Worm (Caenorhabditis elegans) whole organism, L4 larva: ENCODE measurements around the gene srg-62.
A peak's percentile ranks its signal among the peaks of the same experiment; 100 is the strongest.

Source experiments
- F26F4.8 ChIP-seq: fragments of 200-800 bp; sonication (Bioruptor generic); conservative IDR thresholded peaks from 2 replicates; pipeline ENCODE4 v1.3.6; 2022; ENCODE audit warnings: missing genetic modification characterization, missing compliant biosample characterization
- F37D6.2 ChIP-seq: sonication (generic microtip); optimal IDR thresholded peaks from 2 replicates; lab custom pipeline; 2016; ENCODE audit warnings: mild to moderate bottlenecking, missing genetic modification characterization, missing compliant biosample characterization
- F44E2.7 ChIP-seq: fragments of 200-800 bp; sonication (Bioruptor generic); IDR thresholded peaks from 2 replicates; pipeline ENCODE4 v2.1.2; 2022; ENCODE audit warnings: missing genetic modification characterization, missing compliant biosample characterization
- F49E8.2 ChIP-seq: sonication (generic microtip); optimal IDR thresholded peaks from 2 replicates; lab custom pipeline; 2016; ENCODE audit warnings: missing compliant biosample characterization, mild to moderate bottlenecking, missing genetic modification characterization, borderline replicate concordance
- T26A8.4 ChIP-seq: fragments of 200-800 bp; sonication (Bioruptor generic); IDR thresholded peaks from 2 replicates; pipeline ENCODE4 v1.3.6; 2022; ENCODE audit warnings: missing genetic modification characterization, missing compliant biosample characterization
- Y105C5A.15 ChIP-seq: fragments of 200-800 bp; sonication (Bioruptor generic); IDR thresholded peaks from 2 replicates; pipeline ENCODE4 v1.3.6; 2022; ENCODE audit warnings: missing genetic modification characterization, missing compliant biosample characterization
- Y75B8A.6 ChIP-seq: fragments of 200-800 bp; sonication (Bioruptor generic); IDR thresholded peaks from 2 replicates; pipeline ENCODE4 v1.3.6; 2022; ENCODE audit warnings: missing genetic modification reagents, missing genetic modification characterization, missing compliant biosample characterization
- aha-1 ChIP-seq: fragments of 150-350 bp; peaks from one replicate; lab custom pipeline; 2014; ENCODE audit warnings: missing biosample characterization, missing genetic modification characterization
- aly-2 ChIP-seq: sonication (generic microtip); optimal IDR thresholded peaks from 2 replicates; lab custom pipeline; 2018; ENCODE audit warnings: missing biosample characterization, missing genetic modification characterization
- arid-1 ChIP-seq: fragments of 200-800 bp; sonication (Bioruptor generic); conservative IDR thresholded peaks from 2 replicates; pipeline ENCODE4 v1.3.6; 2022; ENCODE audit warnings: missing genetic modification reagents, missing genetic modification characterization, missing compliant biosample characterization
- attf-4 ChIP-seq: sonication (generic microtip); optimal IDR thresholded peaks from 3 replicates; lab custom pipeline; 2017; ENCODE audit warnings: missing biosample characterization, missing genetic modification characterization
- ceh-32 ChIP-seq: sonication (generic microtip); optimal IDR thresholded peaks from 2 replicates; lab custom pipeline; 2016; ENCODE audit warnings: mild to moderate bottlenecking, missing genetic modification characterization, missing compliant biosample characterization; ENCODE audit not compliant: poor library complexity
- ceh-44 ChIP-seq: fragments of 200-800 bp; sonication (Bioruptor generic); IDR thresholded peaks from 2 replicates; pipeline ENCODE4 v1.3.6; 2022; ENCODE audit warnings: missing genetic modification reagents, missing genetic modification characterization, missing compliant biosample characterization
- ces-1 ChIP-seq: fragments of 150-350 bp; sonication (generic microtip); optimal IDR thresholded peaks from 4 replicates; lab custom pipeline; 2014; ENCODE audit warnings: missing biosample characterization, missing genetic modification reagents, missing genetic modification characterization
- daf-16 ChIP-seq, 3 experiments: sonication (generic microtip); optimal IDR thresholded peaks; 2 replicates each; lab custom pipeline; 2016 to 2017; ENCODE audit warnings: missing genetic modification characterization in 3 of 3, missing genetic modification reagents in 3 of 3, mild to moderate bottlenecking in 2 of 3, missing compliant biosample characterization in 2 of 3, missing biosample characterization in 1 of 3, moderate library complexity in 1 of 3
- daf-8 ChIP-seq: fragments of 200-800 bp; sonication (Bioruptor generic); IDR thresholded peaks from 2 replicates; pipeline ENCODE4 v1.3.6; 2022; ENCODE audit warnings: missing genetic modification characterization, missing compliant biosample characterization
- dmd-6 ChIP-seq: fragments of 200-800 bp; sonication (Bioruptor generic); IDR thresholded peaks from 2 replicates; pipeline ENCODE4 v1.3.6; 2022; ENCODE audit warnings: missing genetic modification reagents, missing genetic modification characterization, missing compliant biosample characterization
- dmd-9 ChIP-seq: fragments of 200-800 bp; sonication (Bioruptor generic); IDR thresholded peaks from 2 replicates; pipeline ENCODE4 v1.3.6; 2022; ENCODE audit warnings: missing genetic modification reagents, missing genetic modification characterization, missing compliant biosample characterization
- egl-43 ChIP-seq: fragments of 200-800 bp; sonication (Bioruptor generic); IDR thresholded peaks from 2 replicates; pipeline ENCODE4 v1.3.6; 2022; ENCODE audit warnings: missing genetic modification reagents, missing genetic modification characterization, missing compliant biosample characterization
- fos-1 ChIP-seq: fragments of 150-350 bp; optimal IDR thresholded peaks from 2 replicates; lab custom pipeline; 2014; ENCODE audit warnings: missing biosample characterization, missing genetic modification characterization
- hlh-30 ChIP-seq: sonication (generic microtip); optimal IDR thresholded peaks from 2 replicates; lab custom pipeline; 2017; ENCODE audit warnings: antibody characterized with exemption, mild to moderate bottlenecking, missing genetic modification characterization, missing compliant biosample characterization; ENCODE audit not compliant: insufficient read depth
- hmg-1.1 ChIP-seq: fragments of 200-800 bp; sonication (Bioruptor generic); IDR thresholded peaks from 2 replicates; pipeline ENCODE4 v1.3.6; 2022; ENCODE audit warnings: missing genetic modification reagents, missing genetic modification characterization, missing compliant biosample characterization
- jun-1 ChIP-seq: fragments of 150-350 bp; optimal IDR thresholded peaks from 2 replicates; lab custom pipeline; 2014; ENCODE audit warnings: missing biosample characterization, missing genetic modification reagents, missing genetic modification characterization
- lin-13 ChIP-seq: fragments of 150-350 bp; optimal IDR thresholded peaks from 2 replicates; lab custom pipeline; 2014; ENCODE audit warnings: missing biosample characterization, missing genetic modification reagents, missing genetic modification characterization
- lin-15B ChIP-seq: fragments of 150-350 bp; sonication (generic microtip); optimal IDR thresholded peaks from 3 replicates; lab custom pipeline; 2014; ENCODE audit warnings: missing biosample characterization, missing genetic modification characterization
- lin-29 ChIP-seq: fragments of 200-800 bp; sonication (Bioruptor generic); IDR thresholded peaks from 2 replicates; pipeline ENCODE4 v1.3.6; 2022; ENCODE audit warnings: missing genetic modification reagents, missing genetic modification characterization, missing compliant biosample characterization
- mxl-3 ChIP-seq: fragments of 200-800 bp; sonication (Bioruptor generic); optimal IDR thresholded peaks from 2 replicates; lab custom pipeline; 2018; ENCODE audit warnings: mild to moderate bottlenecking, missing genetic modification characterization, missing compliant biosample characterization
- nhr-10 ChIP-seq: fragments of 150-350 bp; optimal IDR thresholded peaks from 2 replicates; lab custom pipeline; 2014; ENCODE audit warnings: missing biosample characterization, missing genetic modification characterization
- nhr-102 ChIP-seq: sonication (generic microtip); optimal IDR thresholded peaks from 2 replicates; lab custom pipeline; 2016; ENCODE audit warnings: mild to moderate bottlenecking, missing genetic modification characterization, moderate library complexity, missing compliant biosample characterization
- nhr-11 ChIP-seq: fragments of 150-350 bp; optimal IDR thresholded peaks from 2 replicates; lab custom pipeline; 2014; ENCODE audit warnings: missing biosample characterization, missing genetic modification characterization
- nhr-111 ChIP-seq: fragments of 200-800 bp; sonication (Bioruptor generic); optimal IDR thresholded peaks from 2 replicates; lab custom pipeline; 2018; ENCODE audit warnings: mild to moderate bottlenecking, missing genetic modification characterization, missing compliant biosample characterization
- nhr-25 ChIP-seq: sonication (generic microtip); optimal IDR thresholded peaks from 2 replicates; lab custom pipeline; 2017; ENCODE audit warnings: missing genetic modification characterization, mild to moderate bottlenecking, missing compliant biosample characterization, antibody characterized with exemption, moderate library complexity, borderline replicate concordance; ENCODE audit not compliant: insufficient read depth
- nhr-28 ChIP-seq: fragments of 150-350 bp; optimal IDR thresholded peaks from 2 replicates; lab custom pipeline; 2014; ENCODE audit warnings: missing biosample characterization, missing genetic modification characterization
- nhr-48 ChIP-seq: sonication (generic microtip); optimal IDR thresholded peaks from 2 replicates; lab custom pipeline; 2016; ENCODE audit warnings: mild to moderate bottlenecking, missing genetic modification characterization, missing compliant biosample characterization
- nhr-77 ChIP-seq: fragments of 150-350 bp; optimal IDR thresholded peaks from 2 replicates; lab custom pipeline; 2014; ENCODE audit warnings: missing biosample characterization, missing genetic modification characterization
- pha-4 ChIP-seq, 2 experiments: fragments of 150-350 bp in 1 of 2; fragments of 200-800 bp in 1 of 2; sonication (Bioruptor generic) in 1 of 2; IDR thresholded peaks in 1 of 2; optimal IDR thresholded peaks in 1 of 2; 2 replicates each; pipeline versions ENCODE4 v1.3.6 to Lab custom; 2014 to 2022; ENCODE audit warnings: missing genetic modification characterization in 2 of 2, missing genetic modification reagents in 2 of 2, missing biosample characterization in 1 of 2, missing compliant biosample characterization in 1 of 2
- pqm-1 ChIP-seq: sonication (generic microtip); optimal IDR thresholded peaks from 2 replicates; lab custom pipeline; 2017; ENCODE audit warnings: missing biosample characterization, missing genetic modification characterization
- sdz-12 ChIP-seq: fragments of 200-800 bp; sonication (Bioruptor generic); optimal IDR thresholded peaks from 2 replicates; lab custom pipeline; 2018; ENCODE audit warnings: mild to moderate bottlenecking, missing genetic modification characterization, missing compliant biosample characterization
- set-16 ChIP-seq: fragments of 200-800 bp; sonication (Bioruptor generic); IDR thresholded peaks from 2 replicates; pipeline ENCODE4 v1.3.6; 2022; ENCODE audit warnings: missing genetic modification reagents, missing genetic modification characterization, missing compliant biosample characterization
- spr-1 ChIP-seq: sonication (generic microtip); optimal IDR thresholded peaks from 2 replicates; lab custom pipeline; 2016; ENCODE audit warnings: mild to moderate bottlenecking, missing genetic modification characterization, missing compliant biosample characterization
- spr-3 ChIP-seq: fragments of 200-800 bp; sonication (Bioruptor generic); optimal IDR thresholded peaks from 2 replicates; lab custom pipeline; 2018; ENCODE audit warnings: mild to moderate bottlenecking, missing genetic modification characterization, missing compliant biosample characterization
- unc-130 ChIP-seq: sonication (generic microtip); optimal IDR thresholded peaks from 2 replicates; lab custom pipeline; 2016; ENCODE audit warnings: missing genetic modification reagents, missing genetic modification characterization, missing compliant biosample characterization
- unc-62 ChIP-seq, 3 experiments: fragments of 150-350 bp in 1 of 3; sonication (generic microtip); optimal IDR thresholded peaks in 2 of 3; peaks in 1 of 3; 1 replicate in 1 of 3; 2 replicates in 2 of 3; lab custom pipeline; 2014 to 2017; ENCODE audit warnings: missing biosample characterization in 3 of 3, missing genetic modification characterization in 3 of 3, missing genetic modification reagents in 3 of 3, missing genotype in 1 of 3
- vab-7 ChIP-seq: fragments of 200-800 bp; sonication (Bioruptor generic); IDR thresholded peaks from 2 replicates; pipeline ENCODE4 v1.3.6; 2022; ENCODE audit warnings: missing genetic modification reagents, missing genetic modification characterization, missing compliant biosample characterization
- zfp-2 ChIP-seq: sonication (generic microtip); optimal IDR thresholded peaks from 2 replicates; lab custom pipeline; 2016; ENCODE audit warnings: mild to moderate bottlenecking, missing genetic modification characterization, missing compliant biosample characterization
- ztf-11 ChIP-seq: fragments of 150-350 bp; optimal IDR thresholded peaks from 2 replicates; lab custom pipeline; 2014; ENCODE audit warnings: missing biosample characterization, missing genetic modification characterization
- ztf-7 ChIP-seq: fragments of 150-350 bp; optimal IDR thresholded peaks from 2 replicates; lab custom pipeline; 2014; ENCODE audit warnings: missing biosample characterization, missing genetic modification characterization

srg-62 gene

ce11 chrV:2695935-2696334 lies 46.3 kb downstream of the srg-62 start, which contains the start of gene Y45G12B.3:
TSS of gene Y45G12B.3 (minus strand) at chrV:2696254.
- no peak for TF ChIP-seq lin-29 (GFP tag; lab: Robert Waterston, UW)
- 0 out of 2 replicates have a peak, but pooled peaks have one; percentile 35 for TF ChIP-seq egl-43 (GFP tag; lab: Robert Waterston, UW)
- peak; percentile 86 for TF ChIP-seq set-16 (GFP tag; lab: Robert Waterston, UW)
- TF ChIP-seq F37D6.2 (tag; lab: Kevin White, UChicago) = no peak
- TF ChIP-seq, all 104 proteins: peak for 2

ce11 chrV:2694389-2694788 lies 47.8 kb downstream of the srg-62 start, which contains the start of gene Y45G12B.2:
TSS of gene Y45G12B.2 (plus strand) at chrV:2694771.
- TF ChIP-seq lin-13 = no peak
- no peak for TF ChIP-seq attf-4 (tag; lab: Kevin White, UChicago)
- TF ChIP-seq aha-1 (tag; lab: Kevin White, UChicago) = no peak
- no peak for TF ChIP-seq daf-16 (GFP tag; optimal IDR thresholded peaks at IDR 0.05; lab: Kevin White, UChicago)
- TF ChIP-seq daf-16 (tag; optimal IDR thresholded peaks at IDR 0.05; lab: Kevin White, UChicago) = peak; percentile 30
- TF ChIP-seq nhr-102 (tag; lab: Kevin White, UChicago) = no peak
- no peak for TF ChIP-seq unc-62 (GFP tag; optimal IDR thresholded peaks at IDR 0.05 in 1 of 2; lab: Kevin White, UChicago)
- no peak for TF ChIP-seq unc-62 (tag; optimal IDR thresholded peaks at IDR 0.05; lab: Kevin White, UChicago)
- TF ChIP-seq hlh-30 = peak; percentile 78
- no peak for TF ChIP-seq pqm-1 (tag; lab: Kevin White, UChicago)
- TF ChIP-seq sdz-12 (GFP tag; lab: Kevin White, UChicago) = no peak
- TF ChIP-seq nhr-48 = no peak
- no peak for TF ChIP-seq nhr-111 (GFP tag; lab: Kevin White, UChicago)
- no peak for TF ChIP-seq lin-15B (tag; lab: Kevin White, UChicago)
- TF ChIP-seq ztf-11 = no peak
- no peak for TF ChIP-seq ceh-44 (GFP tag; lab: Robert Waterston, UW)
- peak; percentile 11 for TF ChIP-seq unc-130
- no peak for TF ChIP-seq Y75B8A.6 (GFP tag; lab: Robert Waterston, UW)
- TF ChIP-seq nhr-25 (tag; lab: Kevin White, UChicago) = no peak
- TF ChIP-seq ztf-7 = no peak
- peak; percentile 71 for TF ChIP-seq nhr-28 (tag; lab: Kevin White, UChicago)
- 0 out of 2 replicates have a peak, but pooled peaks have one; percentile 17 for TF ChIP-seq dmd-6 (GFP tag; lab: Robert Waterston, UW)
- TF ChIP-seq F44E2.7 = no peak
- TF ChIP-seq F37D6.2 (tag; lab: Kevin White, UChicago) = no peak
- no peak for TF ChIP-seq ceh-32 (tag; lab: Kevin White, UChicago)
- no peak for TF ChIP-seq nhr-11
- no peak for TF ChIP-seq F26F4.8 (GFP tag; lab: Robert Waterston, UW)
- no peak for TF ChIP-seq aly-2
- TF ChIP-seq ces-1 (GFP tag; lab: Kevin White, UChicago) = no peak
- TF ChIP-seq nhr-10 (tag; lab: Kevin White, UChicago) = no peak
- TF ChIP-seq dmd-9 (GFP tag; lab: Robert Waterston, UW) = no peak
- TF ChIP-seq F49E8.2 (tag; lab: Kevin White, UChicago) = peak; percentile 17
- TF ChIP-seq jun-1 (tag; lab: Kevin White, UChicago) = no peak
- TF ChIP-seq T26A8.4 (GFP tag; lab: Robert Waterston, UW) = no peak
- TF ChIP-seq zfp-2 = no peak
- TF ChIP-seq pha-4 (GFP tag; IDR thresholded peaks at IDR 0.05; lab: Robert Waterston, UW) = no peak
- TF ChIP-seq pha-4 (tag; optimal IDR thresholded peaks at IDR 0.05; lab: Kevin White, UChicago) = no peak
- no peak for TF ChIP-seq Y105C5A.15 (GFP tag; lab: Robert Waterston, UW)
- peak; percentile 72 for TF ChIP-seq nhr-77 (tag; lab: Kevin White, UChicago)
- no peak for TF ChIP-seq set-16 (GFP tag; lab: Robert Waterston, UW)
- TF ChIP-seq daf-8 (GFP tag; lab: Robert Waterston, UW) = no peak
- no peak for TF ChIP-seq fos-1 (tag; lab: Kevin White, UChicago)
- TF ChIP-seq arid-1 (GFP tag; lab: Robert Waterston, UW) = 0 out of 2 replicates have a peak, but pooled peaks have one; percentile 29
- TF ChIP-seq vab-7 (GFP tag; lab: Robert Waterston, UW) = no peak
- TF ChIP-seq spr-1 (tag; lab: Kevin White, UChicago) = no peak
- peak; percentile 40 for TF ChIP-seq mxl-3 (GFP tag; lab: Kevin White, UChicago)
- no peak for TF ChIP-seq egl-43 (GFP tag; lab: Robert Waterston, UW)
- peak; percentile 64; the same call in 1 of the 2 replicates for TF ChIP-seq hmg-1.1 (GFP tag; lab: Robert Waterston, UW)
- TF ChIP-seq spr-3 = no peak
